Fruit fly (Drosophila melanogaster) Kc167 (cell line): ENCODE results near the gene CG12605.

Experiments used
- Myc ChIP-seq: fragments of >200 bp; optimal IDR thresholded peaks from 2 replicates; lab custom pipeline; 2017; ENCODE audit warnings: missing external identifiers
- Sin3A ChIP-seq: fragments of >200 bp; optimal IDR thresholded peaks from 2 replicates; lab custom pipeline; 2018; ENCODE audit warnings: missing external identifiers
- h ChIP-seq: fragments of >200 bp; optimal IDR thresholded peaks from 3 replicates; lab custom pipeline; 2018; ENCODE audit warnings: missing external identifiers
- insv ChIP-seq: fragments of >200 bp; optimal IDR thresholded peaks from 3 replicates; lab custom pipeline; 2018; ENCODE audit warnings: missing external identifiers
- psq ChIP-seq: fragments of >200 bp; optimal IDR thresholded peaks from 2 replicates; lab custom pipeline; 2017; ENCODE audit warnings: missing external identifiers
- ttk ChIP-seq: sonication (Bioruptor generic); optimal IDR thresholded peaks from 2 replicates; lab custom pipeline; 2017; ENCODE audit warnings: missing external identifiers

DNA sequence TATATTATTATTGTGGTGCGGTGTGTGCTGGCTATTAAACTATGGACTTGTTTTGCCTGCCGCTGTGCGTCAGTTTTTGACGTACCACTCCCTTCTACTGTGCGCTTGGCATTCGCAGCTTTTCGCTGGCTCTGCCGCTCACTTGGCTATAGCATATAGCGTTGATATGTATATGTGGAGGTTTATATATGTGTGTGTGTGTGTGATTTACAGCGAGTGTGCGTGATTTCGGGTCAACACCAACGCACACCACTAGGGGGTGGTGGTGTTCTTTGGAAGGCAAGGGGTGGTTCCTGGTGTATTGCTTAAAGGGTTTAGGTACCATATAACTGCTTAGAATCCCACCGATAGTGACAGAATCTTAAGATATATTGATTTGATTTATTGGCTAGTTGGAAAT, at the start of gene CG12605:
- TF ChIP-seq ttk (lab: Kevin White, UChicago) (no peak), Sin3A (no peak), h (lab: Kevin White, UChicago) (no peak), psq (lab: Kevin White, UChicago) (no peak), insv (lab: Kevin White, UChicago) (no peak), Myc (lab: Kevin White, UChicago) (no peak)
